Worm (Caenorhabditis elegans) whole organism, L1 larva: ENCODE measurements around the gene ptpn-22.
A peak's percentile ranks its signal among the peaks of the same experiment; 100 is the strongest.

Experiments
- C04F5.9 ChIP-seq: sonication (generic microtip); optimal IDR thresholded peaks from 2 replicates; lab custom pipeline; 2016; ENCODE audit warnings: missing genetic modification characterization, missing compliant biosample characterization
- alr-1 ChIP-seq: fragments of 200-800 bp; sonication (Bioruptor generic); optimal IDR thresholded peaks from 2 replicates; lab custom pipeline; 2018; ENCODE audit warnings: borderline replicate concordance, mild to moderate bottlenecking, missing genetic modification characterization, missing compliant biosample characterization
- aly-2 ChIP-seq: fragments of 150-350 bp; optimal IDR thresholded peaks from 2 replicates; lab custom pipeline; 2014; ENCODE audit warnings: missing biosample characterization, missing genetic modification characterization
- ama-1 ChIP-seq: fragments of 150-350 bp; optimal IDR thresholded peaks from 2 replicates; lab custom pipeline; 2014
- ceh-63 ChIP-seq: fragments of 200-800 bp; sonication (Bioruptor generic); optimal IDR thresholded peaks from 2 replicates; lab custom pipeline; 2018; ENCODE audit warnings: mild to moderate bottlenecking, missing genetic modification characterization, missing compliant biosample characterization
- ceh-8 ChIP-seq: fragments of 200-800 bp; sonication (Bioruptor generic); optimal IDR thresholded peaks from 2 replicates; lab custom pipeline; 2018; ENCODE audit warnings: mild to moderate bottlenecking, missing genetic modification characterization, moderate library complexity, missing compliant biosample characterization
- ceh-82 ChIP-seq, 3 experiments: fragments of 150-350 bp in 1 of 3; sonication (generic microtip) in 2 of 3; optimal IDR thresholded peaks; 2 replicates each; lab custom pipeline; 2014 to 2017; ENCODE audit warnings: missing biosample characterization in 3 of 3, missing genetic modification characterization in 3 of 3
- ceh-88 ChIP-seq: fragments of 200-800 bp; sonication (Bioruptor generic); IDR thresholded peaks from 2 replicates; pipeline ENCODE4 v1.3.6; 2022; ENCODE audit warnings: missing genetic modification characterization, missing compliant biosample characterization
- ceh-90 ChIP-seq: sonication (generic microtip); optimal IDR thresholded peaks from 2 replicates; lab custom pipeline; 2016; ENCODE audit warnings: missing genetic modification characterization, missing compliant biosample characterization
- dpl-1 ChIP-seq, 3 experiments: fragments of 150-350 bp in 2 of 3; sonication (generic microtip) in 1 of 3; optimal IDR thresholded peaks; 2 replicates each; lab custom pipeline; 2014 to 2017; ENCODE audit warnings: missing biosample characterization in 3 of 3, missing genetic modification characterization in 3 of 3, missing genetic modification reagents in 3 of 3
- efl-1 ChIP-seq, 4 experiments: fragments of 150-350 bp; optimal IDR thresholded peaks in 3 of 4; peaks in 1 of 4; 1 replicate in 1 of 4; 2 replicates in 3 of 4; lab custom pipeline; 2014; ENCODE audit warnings: missing biosample characterization in 2 of 4, missing genetic modification characterization in 2 of 4, missing genetic modification reagents in 2 of 4
- efl-3 ChIP-seq: fragments of 200-800 bp; sonication (Bioruptor generic); optimal IDR thresholded peaks from 2 replicates; lab custom pipeline; 2018; ENCODE audit warnings: mild to moderate bottlenecking, missing genetic modification characterization, missing compliant biosample characterization
- egl-13 ChIP-seq: sonication (generic microtip); optimal IDR thresholded peaks from 2 replicates; lab custom pipeline; 2016; ENCODE audit warnings: missing genotype, missing genetic modification reagents, missing genetic modification characterization, missing compliant biosample characterization
- egl-27 ChIP-seq, 2 experiments: fragments of 150-350 bp in 1 of 2; sonication (generic microtip); optimal IDR thresholded peaks; 3 replicates each; lab custom pipeline; 2017 to 2018; ENCODE audit warnings: missing biosample characterization in 2 of 2, missing genetic modification characterization in 2 of 2, missing genetic modification reagents in 2 of 2
- fkh-10 ChIP-seq: sonication (generic microtip); optimal IDR thresholded peaks from 2 replicates; lab custom pipeline; 2017; ENCODE audit warnings: missing biosample characterization, missing genetic modification reagents, missing genetic modification characterization
- fkh-8 ChIP-seq: sonication (generic microtip); optimal IDR thresholded peaks from 2 replicates; lab custom pipeline; 2016; ENCODE audit warnings: mild to moderate bottlenecking, missing genetic modification characterization, missing compliant biosample characterization
- grh-1 ChIP-seq: fragments of 200-800 bp; sonication (Bioruptor generic); IDR thresholded peaks from 2 replicates; pipeline ENCODE4 v1.3.6; 2022; ENCODE audit warnings: missing genetic modification reagents, missing genetic modification characterization, missing compliant biosample characterization
- hpl-2 ChIP-seq: fragments of 150-350 bp; optimal IDR thresholded peaks from 2 replicates; lab custom pipeline; 2014; ENCODE audit warnings: missing biosample characterization, missing genetic modification reagents, missing genetic modification characterization
- irx-1 ChIP-seq: sonication (generic microtip); optimal IDR thresholded peaks from 2 replicates; lab custom pipeline; 2016; ENCODE audit warnings: missing genetic modification characterization, missing compliant biosample characterization
- lin-13 ChIP-seq: fragments of 150-350 bp; optimal IDR thresholded peaks from 2 replicates; lab custom pipeline; 2014; ENCODE audit warnings: missing biosample characterization, missing genetic modification reagents, missing genetic modification characterization
- lin-39 ChIP-seq: fragments of 150-350 bp; optimal IDR thresholded peaks from 2 replicates; lab custom pipeline; 2014; ENCODE audit warnings: missing biosample characterization, missing genetic modification reagents, missing genetic modification characterization
- lir-3 ChIP-seq: sonication (generic microtip); optimal IDR thresholded peaks from 2 replicates; lab custom pipeline; 2016; ENCODE audit warnings: mild to moderate bottlenecking, missing genetic modification characterization, moderate library complexity, missing compliant biosample characterization; ENCODE audit not compliant: poor library complexity
- mab-9 ChIP-seq: fragments of 200-800 bp; sonication (Bioruptor generic); IDR thresholded peaks from 2 replicates; pipeline ENCODE4 v1.3.6; 2022; ENCODE audit warnings: missing genetic modification reagents, missing genetic modification characterization, missing compliant biosample characterization
- mep-1 ChIP-seq: fragments of 150-350 bp; optimal IDR thresholded peaks from 2 replicates; lab custom pipeline; 2014; ENCODE audit warnings: missing biosample characterization, missing genetic modification characterization
- nhr-11 ChIP-seq: fragments of 150-350 bp; optimal IDR thresholded peaks from 2 replicates; lab custom pipeline; 2014; ENCODE audit warnings: missing biosample characterization, missing genetic modification characterization
- nhr-12 ChIP-seq: sonication (generic microtip); optimal IDR thresholded peaks from 2 replicates; lab custom pipeline; 2017; ENCODE audit warnings: missing biosample characterization, missing genetic modification characterization
- nhr-19 ChIP-seq: fragments of 200-800 bp; sonication (Bioruptor generic); conservative IDR thresholded peaks from 2 replicates; pipeline ENCODE4 v1.3.6; 2022; ENCODE audit warnings: missing genetic modification characterization, missing compliant biosample characterization
- nhr-20 ChIP-seq: sonication (generic microtip); optimal IDR thresholded peaks from 2 replicates; lab custom pipeline; 2016; ENCODE audit warnings: mild to moderate bottlenecking, missing genetic modification characterization, missing compliant biosample characterization
- nhr-237 ChIP-seq: fragments of 150-350 bp; optimal IDR thresholded peaks from 2 replicates; lab custom pipeline; 2014; ENCODE audit warnings: missing biosample characterization, missing genetic modification characterization
- nhr-77 ChIP-seq: fragments of 150-350 bp; optimal IDR thresholded peaks from 2 replicates; lab custom pipeline; 2014; ENCODE audit warnings: missing biosample characterization, missing genetic modification characterization
- nhr-85 ChIP-seq: sonication (generic microtip); peaks from one replicate; lab custom pipeline; 2016; ENCODE audit warnings: missing genetic modification characterization, inconsistent platforms, missing compliant biosample characterization
- nhr-90 ChIP-seq: sonication (generic microtip); optimal IDR thresholded peaks from 2 replicates; lab custom pipeline; 2016; ENCODE audit warnings: mild to moderate bottlenecking, missing genetic modification characterization, missing compliant biosample characterization; ENCODE audit not compliant: poor library complexity
- pqm-1 ChIP-seq: sonication (generic microtip); optimal IDR thresholded peaks from 3 replicates; lab custom pipeline; 2017; ENCODE audit warnings: missing biosample characterization, missing genetic modification characterization
- rnt-1 ChIP-seq: sonication (generic microtip); optimal IDR thresholded peaks from 2 replicates; lab custom pipeline; 2016; ENCODE audit warnings: mild to moderate bottlenecking, missing genetic modification characterization, moderate library complexity, missing compliant biosample characterization
- skn-1 ChIP-seq: fragments of 150-350 bp; optimal IDR thresholded peaks from 2 replicates; lab custom pipeline; 2014; ENCODE audit warnings: missing biosample characterization, missing genetic modification characterization
- snu-23 ChIP-seq: sonication (generic microtip); optimal IDR thresholded peaks from 2 replicates; lab custom pipeline; 2016; ENCODE audit warnings: missing genetic modification characterization, missing compliant biosample characterization
- sox-4 ChIP-seq: sonication (generic microtip); optimal IDR thresholded peaks from 2 replicates; lab custom pipeline; 2016; ENCODE audit warnings: missing genetic modification characterization, missing compliant biosample characterization
- sptf-1 ChIP-seq: fragments of 150-350 bp; optimal IDR thresholded peaks from 2 replicates; lab custom pipeline; 2014; ENCODE audit warnings: missing biosample characterization, missing genetic modification characterization
- swsn-7 ChIP-seq: sonication (generic microtip); optimal IDR thresholded peaks from 2 replicates; lab custom pipeline; 2016; ENCODE audit warnings: missing genetic modification characterization, missing compliant biosample characterization
- tlp-1 ChIP-seq: fragments of 150-350 bp; optimal IDR thresholded peaks from 2 replicates; lab custom pipeline; 2014; ENCODE audit warnings: missing biosample characterization, missing genetic modification characterization
- unc-62 ChIP-seq: fragments of 150-350 bp; optimal IDR thresholded peaks from 2 replicates; lab custom pipeline; 2014; ENCODE audit warnings: missing biosample characterization, missing genetic modification reagents, missing genetic modification characterization
- vab-15 ChIP-seq: sonication (generic microtip); optimal IDR thresholded peaks from 2 replicates; lab custom pipeline; 2017; ENCODE audit warnings: missing genotype, mild to moderate bottlenecking, missing genetic modification characterization, missing compliant biosample characterization
- zip-4 ChIP-seq: fragments of 200-800 bp; sonication (Bioruptor generic); optimal IDR thresholded peaks from 2 replicates; lab custom pipeline; 2018; ENCODE audit warnings: mild to moderate bottlenecking, missing genetic modification characterization, moderate library complexity, missing compliant biosample characterization
- ztf-4 ChIP-seq: fragments of 150-350 bp; optimal IDR thresholded peaks from 2 replicates; lab custom pipeline; 2014; ENCODE audit warnings: missing biosample characterization, missing genetic modification characterization

Gene ptpn-22

DNA sequence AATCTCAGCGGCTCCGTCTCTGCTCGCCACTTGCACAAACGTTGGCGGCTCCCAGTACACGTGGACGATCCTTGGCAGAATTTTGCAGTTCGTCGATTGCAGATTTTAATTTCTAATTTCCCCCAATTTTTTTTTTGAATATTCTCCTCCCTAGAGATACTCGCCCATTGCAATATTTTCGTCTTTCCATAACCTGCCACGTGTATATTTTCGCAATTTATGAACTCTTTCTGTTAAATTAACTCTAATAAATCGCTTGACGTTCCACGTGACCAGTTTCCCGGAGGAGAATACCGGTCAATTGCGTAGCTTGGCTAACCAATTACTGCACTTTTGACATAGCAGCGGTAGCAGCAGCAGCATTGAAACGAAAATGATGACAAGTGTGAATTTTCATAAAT, 31.6 kb downstream of the ptpn-22 start:
- peak; percentile 75 for TF ChIP-seq nhr-85 (tag; lab: Kevin White, UChicago)
- TF ChIP-seq ama-1 = peak; percentile 1
- no peak for TF ChIP-seq fkh-10

DNA sequence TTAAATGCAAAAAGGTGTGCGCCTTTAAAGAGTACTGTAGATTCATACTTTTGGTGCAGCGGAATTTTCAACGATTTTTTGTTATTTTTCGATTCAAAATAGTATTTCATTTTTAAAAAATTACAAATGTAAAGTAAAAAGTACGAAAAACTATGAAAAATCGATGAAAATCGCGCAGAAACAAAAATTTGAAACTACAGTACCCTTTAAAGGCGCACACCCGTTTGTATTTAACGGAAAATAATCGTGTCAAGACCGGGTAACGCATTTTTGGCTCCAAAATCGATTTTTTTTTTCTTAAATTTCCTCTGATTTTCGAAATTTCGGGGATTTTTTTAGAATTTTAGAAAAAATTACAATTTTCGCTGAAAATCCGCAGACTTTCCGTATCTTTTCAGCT, 32.1 kb downstream of the ptpn-22 start:
- TF ChIP-seq aly-2 (tag; lab: Kevin White, UChicago) = no peak
- no peak for TF ChIP-seq C04F5.9 (tag; lab: Kevin White, UChicago)
- TF ChIP-seq lin-39 (tag; lab: Kevin White, UChicago) = no peak
- no peak for TF ChIP-seq ceh-8
- TF ChIP-seq rnt-1 (tag; lab: Kevin White, UChicago) = no peak
- no peak for TF ChIP-seq zip-4 (GFP tag; lab: Kevin White, UChicago)
- TF ChIP-seq lir-3 (tag; lab: Kevin White, UChicago) = no peak
- no peak for TF ChIP-seq nhr-19 (GFP tag; lab: Robert Waterston, UW)
- no peak for TF ChIP-seq sox-4 (tag; lab: Kevin White, UChicago)
- TF ChIP-seq vab-15 (tag; lab: Kevin White, UChicago) = no peak
- no peak for TF ChIP-seq swsn-7 (tag; lab: Kevin White, UChicago)
- TF ChIP-seq lin-13 = no peak
- no peak for TF ChIP-seq pqm-1 (tag; lab: Kevin White, UChicago)
- no peak for TF ChIP-seq mab-9

DNA sequence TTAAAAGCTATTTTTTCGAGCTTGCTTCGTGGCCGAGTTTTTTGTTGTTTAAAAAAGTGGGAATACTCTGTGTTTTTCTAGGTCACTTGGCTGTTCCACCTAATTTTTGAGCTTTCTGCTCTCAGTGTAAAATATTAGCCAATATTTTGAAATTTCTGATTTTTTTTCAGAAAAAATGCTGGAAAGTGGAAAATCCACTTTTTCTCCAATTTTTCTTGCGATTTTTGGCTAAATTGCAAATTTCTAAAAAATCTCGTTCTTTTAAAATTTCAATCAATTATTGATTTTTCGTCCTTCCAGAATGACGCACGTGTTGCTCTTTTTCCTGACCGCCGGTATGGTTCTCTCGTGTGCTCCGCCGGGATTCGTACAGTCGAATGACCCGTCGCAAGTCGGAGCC, 33.1 kb downstream of the ptpn-22 start, which contains the start of gene K08D12.4:
TSS of gene K08D12.4 (plus strand) at position 301 of the 400 bp plus-strand sequence.
- TF ChIP-seq nhr-90 (tag; lab: Kevin White, UChicago) = no peak
- no peak for TF ChIP-seq nhr-20
- TF ChIP-seq, all 84 proteins: peak for 0

DNA sequence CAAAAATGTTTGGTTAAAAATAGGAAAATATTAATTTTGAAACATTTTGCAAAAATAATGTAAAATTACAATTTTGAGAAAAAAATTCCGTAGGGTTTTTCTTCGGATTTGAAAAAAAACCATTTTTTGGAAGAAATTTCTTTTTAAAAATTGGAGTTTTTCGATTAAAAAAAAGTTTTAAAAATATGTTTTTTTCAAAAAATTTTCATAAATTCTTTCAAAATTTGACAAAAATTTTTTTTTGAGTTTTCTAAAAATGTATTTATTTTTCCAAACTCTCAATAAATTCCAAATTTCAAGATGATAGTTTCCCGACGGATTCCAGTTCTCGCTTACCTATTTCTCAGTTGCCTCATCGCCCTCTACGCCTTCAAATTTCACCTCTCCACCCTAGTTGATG, 40.5 kb downstream of the ptpn-22 start, which contains the start of gene bus-2:
TSS of gene bus-2 (plus strand) at position 301 of the 400 bp plus-strand sequence.
- no peak for TF ChIP-seq mep-1 (tag; lab: Kevin White, UChicago)
- TF ChIP-seq ceh-82 (tag; optimal IDR thresholded peaks at IDR 0.05; lab: Kevin White, UChicago) = no peak
- TF ChIP-seq unc-62 = no peak
- TF ChIP-seq sptf-1 (tag; lab: Kevin White, UChicago) = no peak
- no peak for TF ChIP-seq aly-2 (tag; lab: Kevin White, UChicago)
- TF ChIP-seq hpl-2 (GFP tag; lab: Kevin White, UChicago) = no peak
- no peak for TF ChIP-seq lir-3 (tag; lab: Kevin White, UChicago)
- TF ChIP-seq ceh-90 = no peak
- TF ChIP-seq, all 84 proteins: peak for 0

DNA sequence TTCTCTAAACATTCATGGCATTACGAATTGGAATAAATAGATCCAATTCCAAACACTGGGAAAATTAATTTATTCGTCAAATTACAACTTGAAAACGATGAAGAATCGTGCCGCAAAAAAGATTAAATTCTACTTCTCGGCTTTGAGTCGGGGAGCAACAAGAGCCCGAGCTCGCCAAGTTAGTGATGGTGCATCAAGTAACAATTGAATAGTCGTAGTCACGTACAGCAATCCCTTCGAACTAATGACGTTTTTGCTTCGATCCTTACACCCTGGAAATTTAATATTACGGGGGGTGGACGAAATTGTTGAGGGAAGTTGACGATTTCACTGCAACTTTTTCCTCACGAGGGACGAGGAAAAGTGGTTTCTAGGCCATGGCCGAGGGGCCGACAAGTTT, 48.4 kb downstream of the ptpn-22 start:
- TF ChIP-seq efl-1 (optimal IDR thresholded peaks at IDR 0.05; lab: Kevin White, UChicago) (no peak), efl-1 (GFP tag; optimal IDR thresholded peaks at IDR 0.05 in 1 of 2; lab: Kevin White, UChicago) (no peak), ceh-63 (GFP tag; lab: Kevin White, UChicago) (peak; percentile 15), egl-27 (tag; optimal IDR thresholded peaks at IDR 0.05; lab: Kevin White, UChicago) (no peak), ceh-88 (GFP tag; lab: Robert Waterston, UW) (no peak), irx-1 (tag; lab: Kevin White, UChicago) (no peak), skn-1 (tag; lab: Kevin White, UChicago) (no peak), fkh-10 (peak; percentile 56)

DNA sequence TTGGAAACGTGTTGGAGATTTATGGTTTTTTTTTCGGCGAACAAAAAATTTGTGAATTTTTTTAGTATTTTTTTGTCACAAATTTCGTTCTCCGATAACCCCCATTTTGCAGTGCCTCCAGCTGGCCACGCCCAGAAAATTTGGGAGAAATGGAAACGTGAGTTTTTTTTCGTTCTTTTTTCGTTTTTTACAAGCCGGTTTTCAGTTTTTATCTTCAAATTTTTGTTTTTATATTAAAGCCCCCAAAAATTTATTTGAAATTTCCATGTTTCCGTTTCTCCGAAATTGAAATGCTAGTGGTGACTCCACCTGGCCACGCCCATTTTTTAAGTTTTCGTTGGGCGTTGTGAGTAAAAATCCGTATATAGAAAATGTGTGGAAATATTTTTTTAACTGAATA, 52.9 kb downstream of the ptpn-22 start:
- no peak for TF ChIP-seq nhr-11 (tag; lab: Kevin White, UChicago)
- no peak for TF ChIP-seq lin-39 (tag; lab: Kevin White, UChicago)
- no peak for TF ChIP-seq ztf-4 (tag; lab: Kevin White, UChicago)
- TF ChIP-seq alr-1 = no peak
- TF ChIP-seq efl-3 (GFP tag; lab: Kevin White, UChicago) = no peak
- TF ChIP-seq hpl-2 (GFP tag; lab: Kevin White, UChicago) = no peak
- TF ChIP-seq nhr-85 (tag; lab: Kevin White, UChicago) = peak; percentile 70
- TF ChIP-seq grh-1 = 0 out of 2 replicates have a peak, but pooled peaks have one; percentile 29
- TF ChIP-seq rnt-1 (tag; lab: Kevin White, UChicago) = no peak
- no peak for TF ChIP-seq snu-23
- no peak for TF ChIP-seq ceh-8
- no peak for TF ChIP-seq nhr-12 (tag; lab: Kevin White, UChicago)
- peak; percentile 37 for TF ChIP-seq egl-13 (tag; lab: Kevin White, UChicago)
- no peak for TF ChIP-seq tlp-1
- TF ChIP-seq nhr-237 (tag; lab: Kevin White, UChicago) = no peak
- TF ChIP-seq aly-2 (tag; lab: Kevin White, UChicago) = no peak
- TF ChIP-seq nhr-77 = no peak
- no peak for TF ChIP-seq dpl-1 (GFP tag; optimal IDR thresholded peaks at IDR 0.05; lab: Kevin White, UChicago)
- TF ChIP-seq fkh-8 (tag; lab: Kevin White, UChicago) = no peak
